Worm (Caenorhabditis elegans) whole organism, dauer: ENCODE data around the gene pin-2.

Experiments
- unc-62 ChIP-seq: sonication (generic microtip); optimal IDR thresholded peaks from 2 replicates; lab custom pipeline; 2017; ENCODE audit warnings: missing biosample characterization, missing genetic modification reagents, missing genetic modification characterization

The pin-2 gene

DNA sequence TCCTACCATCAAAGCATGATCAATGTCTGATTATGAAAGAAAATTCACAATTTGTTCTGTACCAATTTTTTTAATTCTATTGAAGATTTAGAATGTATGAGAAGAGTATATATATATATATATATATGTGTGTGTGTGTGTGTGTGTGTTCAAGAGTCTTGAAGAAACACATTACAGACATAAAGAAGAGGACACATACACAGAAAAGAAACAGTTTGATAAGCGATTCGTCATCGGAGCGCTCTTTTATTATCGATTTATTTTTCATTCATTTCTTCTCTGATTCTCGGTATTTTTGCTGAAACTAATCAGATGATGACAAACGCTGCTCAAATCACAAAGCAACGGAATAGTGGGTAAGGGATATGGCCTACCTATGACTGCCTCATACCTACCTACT is at the start of gene pin-2:
Gene pin-2, plus strand, starts transcription at position 227 of the 400 bp plus-strand sequence.
- no peak for TF ChIP-seq unc-62

- no peak for TF ChIP-seq unc-62
Observed at ce11 chrIV:12744713-12745112, 48.9 kb upstream of the pin-2 start, which contains the start of gene C36H8.1. Gene C36H8.1, minus strand, starts transcription at chrIV:12744813.

DNA sequence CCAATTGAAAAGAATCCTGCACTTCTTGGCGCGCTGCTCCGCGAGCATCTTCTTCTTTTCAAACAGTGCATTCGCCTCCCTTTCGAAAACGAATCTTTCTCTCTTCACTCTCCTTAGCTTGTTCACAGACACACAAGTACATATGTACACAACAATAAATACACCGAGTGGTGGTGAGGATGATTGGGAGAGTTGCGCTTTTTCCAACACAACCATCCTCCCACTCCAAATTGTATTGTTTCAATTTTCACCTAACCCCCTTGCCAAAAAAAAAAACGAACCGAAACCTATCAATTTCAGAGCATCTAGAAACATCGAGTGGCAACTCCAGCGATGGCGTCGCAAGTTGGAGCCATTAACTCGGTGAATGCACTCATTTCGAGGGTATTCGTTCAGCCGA is 47.4 kb upstream of the pin-2 start, which contains the start of gene inx-6:
Gene inx-6, plus strand, starts transcription at position 301 of the 400 bp plus-strand sequence.
- no peak for TF ChIP-seq unc-62

- TF ChIP-seq unc-62: no peak
Observed at ce11 chrIV:12748760-12749159, 44.9 kb upstream of the pin-2 start.

DNA sequence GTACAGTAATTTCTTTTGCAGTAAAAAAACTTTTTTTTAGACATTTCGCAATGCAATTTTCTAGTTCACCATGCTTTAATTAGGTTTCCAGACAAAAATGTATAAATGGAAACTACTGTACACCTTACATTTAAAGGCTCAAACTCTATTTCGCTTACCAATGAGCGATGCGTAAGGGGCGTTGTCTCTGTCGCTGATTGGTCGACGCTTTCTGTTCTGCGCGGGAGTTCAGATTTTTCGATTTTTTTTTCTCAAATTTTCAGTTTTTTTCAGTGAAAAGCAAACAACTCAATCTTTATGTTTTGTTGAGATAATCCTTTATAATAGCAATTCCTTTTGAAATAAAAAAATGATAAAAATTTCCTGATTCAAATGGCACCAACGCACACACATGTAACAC is 39.5 kb upstream of the pin-2 start:
- TF ChIP-seq unc-62: no peak

- no peak for TF ChIP-seq unc-62
Observed at ce11 chrIV:12755641-12756040, 38.0 kb upstream of the pin-2 start.

- no peak for TF ChIP-seq unc-62
Observed at ce11 chrIV:12757470-12757869, 36.2 kb upstream of the pin-2 start, which contains the start of gene flp-9. Gene flp-9, minus strand, starts transcription at chrIV:12757570.

DNA sequence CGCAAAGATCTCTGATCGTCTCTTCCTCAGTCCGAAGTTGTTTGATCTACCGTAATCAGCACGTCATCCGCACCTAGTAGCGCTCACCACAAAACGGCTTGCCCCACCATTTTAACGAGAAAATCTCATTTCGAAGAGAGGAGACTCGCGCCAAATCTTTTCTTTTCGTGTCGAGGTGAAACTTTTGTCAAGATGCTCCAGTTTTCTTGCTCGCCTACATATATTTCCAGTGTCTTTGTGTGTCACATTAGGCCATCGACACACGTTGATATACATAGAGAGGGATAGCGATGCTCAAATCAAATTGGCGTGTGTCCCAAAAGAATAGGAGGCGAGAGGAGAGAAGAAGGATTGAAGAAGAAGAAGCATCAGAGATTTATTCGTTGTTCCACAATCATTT is 30.9 kb upstream of the pin-2 start:
- TF ChIP-seq unc-62: no peak

ce11 chrIV:12765067-12765466 is 28.6 kb upstream of the pin-2 start, which contains the start of gene ZK897.10:
Gene ZK897.10, plus strand, starts transcription at chrIV:12765351.
- TF ChIP-seq unc-62: no peak

DNA sequence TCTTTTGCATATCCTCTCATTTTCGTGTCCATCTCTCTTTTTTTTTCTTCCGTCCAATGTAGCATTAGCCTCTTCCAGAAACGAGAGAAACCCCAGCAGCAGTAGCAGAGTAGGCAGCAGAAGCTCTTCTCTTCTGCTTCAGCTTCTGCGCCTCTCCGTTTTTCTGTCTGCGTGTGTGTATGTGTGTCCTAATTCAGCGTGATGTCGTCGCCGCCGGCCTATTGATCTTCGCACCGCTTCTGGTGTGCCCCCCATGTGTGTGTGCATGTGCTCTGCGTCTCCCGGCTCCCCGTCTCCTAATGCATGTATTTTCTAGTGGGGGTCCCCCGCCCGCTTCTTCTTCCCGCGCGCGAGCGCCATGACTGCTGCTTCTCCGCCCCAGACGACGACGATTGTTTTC is 22.2 kb upstream of the pin-2 start:
- TF ChIP-seq unc-62: no peak

DNA sequence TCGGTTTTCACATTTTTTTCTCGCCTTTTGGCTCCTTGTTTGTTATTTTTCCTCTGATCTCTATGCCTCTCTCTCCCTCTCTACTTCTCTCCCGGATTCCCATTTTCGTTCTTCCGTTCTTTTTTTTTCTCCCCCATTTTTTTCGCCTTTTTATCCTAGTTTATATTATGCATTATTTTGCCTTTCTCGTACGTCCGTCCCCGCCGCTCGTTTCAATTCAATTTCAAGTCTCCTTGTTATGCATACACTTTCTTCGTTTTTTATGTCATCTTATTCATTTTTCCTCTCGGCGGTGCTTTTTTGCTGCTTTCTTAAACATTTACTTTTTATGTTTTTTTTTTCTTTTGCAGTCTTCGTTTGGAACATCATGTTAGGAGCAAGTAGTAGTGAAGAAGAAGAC is 20.1 kb upstream of the pin-2 start, which contains the start of gene unc-31:
Gene unc-31, plus strand, starts transcription at position 349 of the 400 bp plus-strand sequence.
- no peak for TF ChIP-seq unc-62

ce11 chrIV:12780980-12781379 is 12.7 kb upstream of the pin-2 start:
- no peak for TF ChIP-seq unc-62

DNA sequence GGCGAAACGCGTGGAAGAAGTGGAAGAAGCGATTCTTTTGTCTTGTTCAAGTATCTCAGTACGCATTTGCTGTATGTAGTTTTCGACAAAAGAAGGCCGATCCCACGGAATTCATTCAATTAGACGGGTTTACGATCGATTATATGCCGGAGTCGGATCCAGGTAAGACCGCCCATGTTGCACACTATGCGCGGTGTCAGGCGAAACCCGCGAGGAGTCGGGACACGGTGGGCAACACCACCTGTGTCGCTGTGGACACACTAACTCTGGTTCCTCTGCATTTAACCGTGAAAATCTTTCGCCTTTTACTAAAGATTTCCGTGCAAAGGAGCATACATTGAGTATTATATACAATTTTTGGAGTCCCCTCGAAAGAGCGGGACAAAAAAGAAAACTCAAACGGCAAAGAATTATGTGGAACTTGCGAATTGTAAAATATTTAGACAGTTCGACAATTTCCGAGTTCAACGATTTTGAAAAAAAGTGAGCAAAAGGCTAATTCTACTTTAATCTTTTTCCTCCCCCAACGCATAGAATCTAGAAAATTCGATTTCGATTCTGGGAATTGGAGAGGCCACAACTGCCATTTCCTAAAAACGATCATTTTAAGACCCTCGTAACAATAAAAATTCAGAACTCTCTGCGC is 11.7 kb upstream of the pin-2 start:
- TF ChIP-seq unc-62: no peak

DNA sequence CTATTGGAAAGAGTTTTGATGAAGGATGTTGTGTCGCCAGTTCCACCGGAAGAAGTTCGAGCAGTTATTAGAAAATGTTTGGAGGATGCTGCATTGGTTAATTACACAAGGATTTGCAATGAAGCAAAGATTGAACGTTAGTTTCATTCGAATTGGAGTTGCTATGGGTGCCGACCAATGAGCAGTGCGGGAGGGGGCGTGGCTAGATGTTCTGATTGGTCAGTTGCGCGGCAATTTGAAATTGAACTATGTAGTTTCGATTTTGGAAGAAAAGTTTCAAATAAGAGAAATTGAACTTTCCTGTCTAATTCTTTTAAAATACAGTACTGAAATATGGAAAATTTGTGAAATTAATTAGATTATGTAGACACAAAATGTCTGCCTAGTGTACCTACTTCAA is 10.5 kb upstream of the pin-2 start:
- TF ChIP-seq unc-62: no peak

ce11 chrIV:12785988-12786387 is 7.7 kb upstream of the pin-2 start:
- TF ChIP-seq unc-62: no peak

DNA sequence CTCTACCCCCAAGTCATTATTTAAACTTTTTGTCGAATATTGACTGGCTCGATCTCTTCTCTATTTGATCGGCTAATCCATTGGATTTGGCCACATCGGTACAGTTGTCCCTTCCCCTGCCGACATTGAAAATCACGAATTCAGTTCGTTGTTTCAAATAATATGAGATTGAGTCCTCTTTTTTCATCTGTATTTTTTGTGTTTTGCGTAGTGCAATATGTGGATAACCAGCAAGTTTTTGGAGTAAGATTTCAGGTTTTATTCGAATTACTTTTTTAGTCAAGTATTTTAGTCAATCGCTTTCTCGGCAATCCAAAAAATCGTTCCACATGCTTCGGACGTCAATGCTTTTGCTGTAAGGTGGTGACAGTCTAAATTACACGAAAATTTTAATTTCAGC is 4.6 kb upstream of the pin-2 start, which contains the start of gene F07C6.3:
Gene F07C6.3, plus strand, starts transcription at position 148 of the 400 bp plus-strand sequence.
- no peak for TF ChIP-seq unc-62

ce11 chrIV:12790871-12791270 is 2.8 kb upstream of the pin-2 start, which contains the start of gene F07C6.2:
Gene F07C6.2, plus strand, starts transcription at chrIV:12791171.
- TF ChIP-seq unc-62: no peak

DNA sequence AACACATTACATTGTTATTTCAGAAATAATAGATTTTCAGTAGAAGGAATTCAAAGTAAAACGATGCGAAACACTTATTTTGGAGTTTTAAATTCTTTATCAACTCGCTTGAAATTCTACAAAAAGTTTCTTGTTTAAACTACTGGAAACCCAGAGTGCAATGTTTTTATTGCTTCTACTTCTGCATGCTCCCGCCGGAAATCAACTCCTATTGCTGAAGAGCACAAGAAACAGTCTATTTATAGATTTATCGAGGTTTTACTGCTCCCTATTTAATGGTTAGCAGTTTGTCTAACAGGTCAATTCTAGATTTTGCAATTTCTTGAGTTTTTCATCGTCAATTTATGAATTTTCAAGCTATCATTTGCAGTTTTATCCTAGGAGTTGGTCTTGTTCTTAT is 1.2 kb upstream of the pin-2 start, which contains the start of gene F07C6.6:
Gene F07C6.6, plus strand, starts transcription at position 301 of the 400 bp plus-strand sequence.
- no peak for TF ChIP-seq unc-62
